Worm (Caenorhabditis elegans): ENCODE results near the gene nspa-10.

The nspa-10 gene

ce11 chrV:14762563-14762962 is 12.3 kb upstream of the nspa-10 start:
- TF ChIP-seq bed-3 (GFP tag; optimal IDR thresholded peaks at IDR 0.05) = no peak
- no peak for TF ChIP-seq lin-32 (GFP tag; optimal IDR thresholded peaks at IDR 0.05)
- no peak for TF ChIP-seq pha-4 (tag; optimal IDR thresholded peaks at IDR 0.05)
- no peak for TF ChIP-seq zip-8 (tag; optimal IDR thresholded peaks at IDR 0.05)
- no peak for TF ChIP-seq nhr-12 (tag; optimal IDR thresholded peaks at IDR 0.05)
- TF ChIP-seq hlh-1 (tag; optimal IDR thresholded peaks at IDR 0.05) = no peak

ce11 chrV:14748608-14749137 is 1.6 kb downstream of the nspa-10 start, which contains the start of the genes lipl-8 and Y50E8A.22:
lipl-8 (minus strand) TSS chrV:14748708.
Y50E8A.22 (minus strand) TSS chrV:14749087.
- no peak for TF ChIP-seq ceh-39 (tag; optimal IDR thresholded peaks at IDR 0.05)
- TF ChIP-seq ztf-11 (tag; optimal IDR thresholded peaks at IDR 0.05) = no peak
- TF ChIP-seq cnd-1 (tag; optimal IDR thresholded peaks at IDR 0.05) = no peak
- no peak for TF ChIP-seq unc-39 (tag; optimal IDR thresholded peaks at IDR 0.05)
- TF ChIP-seq blmp-1 (tag; optimal IDR thresholded peaks at IDR 0.05) = no peak
- TF ChIP-seq nhr-76 (tag; optimal IDR thresholded peaks at IDR 0.05) = no peak
- no peak for TF ChIP-seq ceh-83 (GFP tag; optimal IDR thresholded peaks at IDR 0.05)
- TF ChIP-seq lin-32 (GFP tag; optimal IDR thresholded peaks at IDR 0.05) = no peak
- no peak for TF ChIP-seq drap-1 (GFP tag; optimal IDR thresholded peaks at IDR 0.05)
- no peak for TF ChIP-seq nhr-237 (tag; optimal IDR thresholded peaks at IDR 0.05)
- TF ChIP-seq unc-120 (tag; optimal IDR thresholded peaks at IDR 0.05; ENCODE audit: poor library complexity, severe bottlenecking) = no peak
- no peak for TF ChIP-seq sem-2 (GFP tag; optimal IDR thresholded peaks at IDR 0.05)
- TF ChIP-seq M03D4.4 (tag; optimal IDR thresholded peaks at IDR 0.05) = no peak
- TF ChIP-seq ham-2 (GFP tag; optimal IDR thresholded peaks at IDR 0.05) = no peak
- TF ChIP-seq nhr-2 (tag; optimal IDR thresholded peaks at IDR 0.05) = no peak

- TF ChIP-seq drap-1 (GFP tag; optimal IDR thresholded peaks at IDR 0.05) (no peak), mab-5 (tag; optimal IDR thresholded peaks at IDR 0.05) (no peak)
Observed at ce11 chrV:14746975-14747374, 3.3 kb downstream of the nspa-10 start.

- TF ChIP-seq ces-1 (GFP tag; optimal IDR thresholded peaks at IDR 0.05) = no peak
Observed at ce11 chrV:14744824-14745223, 5.4 kb downstream of the nspa-10 start.

- TF ChIP-seq nhr-28 (tag; optimal IDR thresholded peaks at IDR 0.05) (no peak), lsy-2 (tag; optimal IDR thresholded peaks at IDR 0.05) (no peak), nhr-12 (tag; optimal IDR thresholded peaks at IDR 0.05) (no peak), sptf-1 (tag; optimal IDR thresholded peaks at IDR 0.05) (no peak), cnd-1 (tag; optimal IDR thresholded peaks at IDR 0.05) (no peak), nhr-237 (tag; optimal IDR thresholded peaks at IDR 0.05) (no peak), snpc-4 (tag; optimal IDR thresholded peaks at IDR 0.05) (no peak), nhr-2 (tag; optimal IDR thresholded peaks at IDR 0.05) (no peak), mls-2 (tag; optimal IDR thresholded peaks at IDR 0.05) (no peak), pha-4 (tag; optimal IDR thresholded peaks at IDR 0.05) (no peak)
Observed at ce11 chrV:14741233-14741632, 9.0 kb downstream of the nspa-10 start, which contains the start of gene Y50E8A.6. Y50E8A.6 (minus strand) TSS chrV:14741333.

ce11 chrV:14736851-14737250 is 13.4 kb downstream of the nspa-10 start, which contains the start of gene Y50E8A.5:
Y50E8A.5 (minus strand) TSS chrV:14736951.
- TF ChIP-seq nhr-2 (tag; optimal IDR thresholded peaks at IDR 0.05) = no peak
- TF ChIP-seq elt-1 (tag; optimal IDR thresholded peaks at IDR 0.05; ENCODE audit: borderline replicate concordance, insufficient read depth) = no peak
- no peak for TF ChIP-seq sptf-1 (tag; optimal IDR thresholded peaks at IDR 0.05)
- no peak for TF ChIP-seq nhr-237 (tag; optimal IDR thresholded peaks at IDR 0.05)
- TF ChIP-seq sem-2 (GFP tag; optimal IDR thresholded peaks at IDR 0.05) = no peak
- TF ChIP-seq unc-39 (tag; optimal IDR thresholded peaks at IDR 0.05) = no peak
- no peak for TF ChIP-seq lin-32 (GFP tag; optimal IDR thresholded peaks at IDR 0.05)
- no peak for TF ChIP-seq bed-3 (GFP tag; optimal IDR thresholded peaks at IDR 0.05)
- no peak for TF ChIP-seq ztf-11 (tag; optimal IDR thresholded peaks at IDR 0.05)
- TF ChIP-seq tbx-8 (GFP tag; optimal IDR thresholded peaks at IDR 0.05) = no peak
- TF ChIP-seq lin-13 (tag; optimal IDR thresholded peaks at IDR 0.05) = no peak
- TF ChIP-seq ham-2 (GFP tag; optimal IDR thresholded peaks at IDR 0.05) = no peak
- TF ChIP-seq nhr-76 (tag; optimal IDR thresholded peaks at IDR 0.05) = no peak
- TF ChIP-seq mep-1 (tag; optimal IDR thresholded peaks at IDR 0.05) = no peak

Data from whole organism, mixed stage, embryonic.